Worm (Caenorhabditis elegans): ENCODE results near the gene pcdr-1.

- TF ChIP-seq him-1 (tag; optimal IDR thresholded peaks at IDR 0.05) (no peak), W03F9.2 (tag; optimal IDR thresholded peaks at IDR 0.05) (no peak)
Measured at ce11 chrX:15626119-15626850, 40.3 kb upstream of the pcdr-1 start.
